Worm (Caenorhabditis elegans): Measurements from ENCODE around the gene nipi-3.
A peak's percentile ranks its signal among the peaks of the same experiment; 100 is the strongest.

The nipi-3 gene

DNA sequence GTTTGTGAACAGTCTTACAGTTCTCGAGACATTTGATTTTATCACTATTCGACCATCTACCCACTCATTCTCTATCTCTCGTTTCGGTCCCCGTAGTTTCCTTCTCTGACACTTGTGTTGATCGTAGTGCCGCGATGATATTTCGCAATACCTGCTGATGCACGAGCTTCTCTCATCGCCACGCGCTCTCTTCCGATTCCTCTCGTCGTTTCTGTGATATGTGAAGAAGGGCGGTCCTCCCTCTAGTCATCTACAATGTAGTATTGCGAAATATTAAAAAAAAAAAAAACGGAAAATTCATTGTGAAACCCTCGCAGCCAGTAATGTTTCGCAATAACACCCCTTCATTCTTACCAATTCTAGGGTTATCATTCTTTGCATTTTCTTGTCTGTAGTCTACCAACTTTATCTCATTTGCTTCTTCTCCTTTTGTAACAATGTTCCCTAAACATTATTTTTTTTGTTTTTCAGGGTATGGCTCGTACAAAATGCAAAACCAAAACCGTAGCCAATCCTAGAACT lies at the start of gene nipi-3:
Gene nipi-3, plus strand, starts transcription at position 472 of the 522 bp plus-strand sequence.
- TF ChIP-seq med-1 (GFP tag; optimal IDR thresholded peaks at IDR 0.05; ENCODE audit: insufficient read depth) (no peak), klf-2 (GFP tag; conservative IDR thresholded peaks at IDR 0.05) (no peak), flt-1 (GFP tag; IDR thresholded peaks at IDR 0.05) (no peak), tab-1 (GFP tag; IDR thresholded peaks at IDR 0.05) (no peak), cog-1 (tag; optimal IDR thresholded peaks at IDR 0.05) (no peak), ref-1 (GFP tag; conservative IDR thresholded peaks at IDR 0.05) (no peak), ztf-29 (GFP tag; IDR thresholded peaks at IDR 0.05) (no peak), T22C8.4 (GFP tag; IDR thresholded peaks at IDR 0.05) (no peak), ztf-23 (GFP tag; IDR thresholded peaks at IDR 0.05) (no peak)

DNA sequence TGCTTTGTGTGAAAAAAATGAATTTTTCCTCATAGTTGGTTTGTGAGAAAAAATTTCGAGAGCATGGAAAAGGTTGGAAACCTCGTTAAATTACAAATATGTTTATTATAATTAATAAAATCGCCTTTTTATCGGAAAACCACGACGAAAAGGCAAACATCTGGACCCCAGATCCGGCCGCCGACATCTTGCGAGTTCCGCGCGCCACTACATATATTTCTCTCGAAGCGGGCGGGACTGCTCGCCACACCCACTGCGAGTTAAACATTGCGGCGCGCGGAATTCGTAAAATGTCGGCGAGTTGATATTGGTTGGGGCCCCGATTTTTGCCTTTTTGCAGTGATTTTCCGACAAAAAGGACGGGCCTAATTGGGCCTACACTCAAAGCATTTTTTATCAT lies 48.3 kb upstream of the nipi-3 start:
- TF ChIP-seq ref-1 (GFP tag; conservative IDR thresholded peaks at IDR 0.05) (no peak), tab-1 (GFP tag; IDR thresholded peaks at IDR 0.05) (no peak), T22C8.4 (GFP tag; IDR thresholded peaks at IDR 0.05) (no peak), cog-1 (tag; optimal IDR thresholded peaks at IDR 0.05) (no peak), ztf-29 (GFP tag; IDR thresholded peaks at IDR 0.05) (no peak)

DNA sequence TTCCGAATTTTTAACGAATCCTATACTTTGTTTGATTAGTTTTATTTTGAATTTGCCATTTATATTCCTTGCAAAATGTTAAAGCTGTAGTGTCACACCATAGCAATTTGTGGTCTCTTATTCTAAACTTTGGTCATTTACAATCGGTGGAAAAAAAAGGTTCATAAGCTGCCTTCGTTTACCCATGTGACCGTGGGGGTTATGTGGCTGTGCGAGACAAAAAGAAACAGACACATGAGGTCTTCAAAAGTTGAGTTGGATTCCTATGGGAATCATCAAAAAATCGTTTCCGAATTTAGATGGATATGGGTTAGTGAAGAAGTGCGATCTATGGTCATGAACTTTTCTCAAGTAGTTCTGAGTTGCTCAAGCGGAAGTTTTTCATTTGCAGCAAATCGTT lies 43.4 kb upstream of the nipi-3 start:
- TF ChIP-seq ref-1 (GFP tag; conservative IDR thresholded peaks at IDR 0.05) (no peak), tab-1 (GFP tag; IDR thresholded peaks at IDR 0.05) (no peak), T22C8.4 (GFP tag; IDR thresholded peaks at IDR 0.05) (no peak), ztf-29 (GFP tag; IDR thresholded peaks at IDR 0.05) (no peak), ztf-23 (GFP tag; IDR thresholded peaks at IDR 0.05) (no peak), med-1 (GFP tag; optimal IDR thresholded peaks at IDR 0.05; ENCODE audit: insufficient read depth) (no peak), cog-1 (tag; optimal IDR thresholded peaks at IDR 0.05) (no peak), flt-1 (GFP tag; IDR thresholded peaks at IDR 0.05) (no peak), klf-2 (GFP tag; conservative IDR thresholded peaks at IDR 0.05) (no peak)

DNA sequence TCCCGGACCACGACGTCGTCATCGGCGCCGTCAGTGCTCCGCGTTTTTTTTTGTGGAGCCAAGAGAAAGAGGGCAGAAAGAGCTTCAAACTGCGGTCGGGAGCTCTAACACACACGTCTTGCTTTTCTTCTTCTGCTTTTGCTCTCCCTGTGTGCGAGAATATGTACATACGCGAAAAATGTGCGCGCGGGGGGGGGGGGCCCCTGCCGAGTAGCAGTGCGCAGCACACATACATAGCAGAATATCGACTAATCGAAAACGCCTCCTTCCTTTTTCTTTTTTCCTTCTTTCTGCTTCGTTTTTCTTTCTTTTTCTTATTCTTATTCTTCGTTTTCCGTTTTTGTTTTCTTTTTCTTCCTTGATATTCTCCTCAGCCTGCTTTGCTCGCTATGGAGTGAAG lies 41.1 kb upstream of the nipi-3 start:
- no peak for TF ChIP-seq T22C8.4 (GFP tag; IDR thresholded peaks at IDR 0.05)
- TF ChIP-seq flt-1 (GFP tag; IDR thresholded peaks at IDR 0.05) = 0 out of 2 replicates have a peak, but pooled peaks have one; percentile 42
- 0 out of 2 replicates have a peak, but pooled peaks have one; percentile 29 for TF ChIP-seq ztf-23 (GFP tag; IDR thresholded peaks at IDR 0.05)

DNA sequence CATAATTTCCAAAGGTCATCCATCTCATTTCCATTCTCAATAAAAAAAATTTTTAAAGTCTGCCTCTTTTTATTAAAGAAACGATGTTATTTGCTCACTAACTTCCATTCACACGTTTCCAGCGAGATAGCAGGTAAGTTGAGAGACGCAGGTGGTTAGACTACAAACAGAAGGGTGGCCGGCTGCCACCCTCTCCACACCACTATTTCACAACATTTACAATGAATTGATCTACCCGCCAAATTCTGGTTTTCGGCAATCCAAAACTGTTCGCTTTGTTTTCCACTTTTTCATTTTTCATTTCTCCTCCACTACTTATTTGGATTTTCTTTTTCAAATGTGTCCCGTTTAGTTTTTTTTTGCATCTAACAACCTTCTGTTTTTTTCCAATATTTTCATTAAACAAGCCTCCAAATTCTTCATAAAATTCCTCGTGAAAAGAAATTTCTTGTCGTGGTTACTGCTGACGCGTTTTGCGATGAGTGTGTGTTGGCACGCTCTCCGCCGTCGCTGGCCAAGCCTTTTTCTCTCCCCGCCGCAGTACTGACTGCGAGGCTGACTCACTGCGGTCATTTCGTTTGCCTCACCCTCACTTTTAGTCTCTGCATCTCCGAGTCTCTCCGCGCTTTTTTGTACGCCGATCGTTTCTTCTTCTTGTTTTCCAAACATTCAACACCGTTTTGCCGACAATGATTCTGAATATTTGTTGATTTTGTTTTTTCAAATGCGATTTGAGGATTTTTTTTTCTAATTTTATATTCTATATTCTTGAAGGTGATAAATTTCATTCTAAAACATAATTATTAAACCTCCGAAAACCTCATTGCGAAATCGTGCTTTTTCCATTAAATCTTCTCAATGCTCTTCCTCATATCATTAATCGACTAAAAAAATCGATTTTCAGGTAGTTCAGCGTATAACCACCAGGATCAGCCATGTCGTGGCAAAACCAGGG lies 39.5 kb upstream of the nipi-3 start, which contains the start of gene dyn-1:
Gene dyn-1, plus strand, starts transcription at position 905 of the 955 bp plus-strand sequence.
- 0 out of 2 replicates have a peak, but pooled peaks have one; percentile 13 for TF ChIP-seq ztf-23 (GFP tag; IDR thresholded peaks at IDR 0.05)
- no peak for TF ChIP-seq klf-2 (GFP tag; conservative IDR thresholded peaks at IDR 0.05)
- no peak for TF ChIP-seq ref-1 (GFP tag; conservative IDR thresholded peaks at IDR 0.05)
- no peak for TF ChIP-seq tab-1 (GFP tag; IDR thresholded peaks at IDR 0.05)

DNA sequence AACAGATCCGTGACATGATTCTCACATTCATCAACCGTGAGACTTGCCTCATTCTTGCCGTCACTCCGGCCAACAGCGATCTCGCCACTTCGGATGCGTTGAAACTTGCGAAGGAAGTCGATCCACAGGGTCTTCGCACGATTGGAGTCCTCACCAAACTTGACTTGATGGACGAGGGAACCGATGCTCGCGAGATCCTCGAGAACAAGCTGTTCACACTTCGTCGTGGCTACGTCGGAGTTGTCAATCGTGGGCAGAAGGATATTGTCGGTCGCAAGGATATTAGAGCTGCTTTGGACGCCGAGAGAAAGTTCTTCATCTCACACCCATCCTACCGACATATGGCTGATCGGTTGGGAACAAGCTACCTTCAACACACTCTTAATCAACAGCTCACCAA lies 38.1 kb upstream of the nipi-3 start:
- TF ChIP-seq ztf-23 (GFP tag; IDR thresholded peaks at IDR 0.05) (no peak), ztf-29 (GFP tag; IDR thresholded peaks at IDR 0.05) (no peak), T22C8.4 (GFP tag; IDR thresholded peaks at IDR 0.05) (no peak), flt-1 (GFP tag; IDR thresholded peaks at IDR 0.05) (no peak)

DNA sequence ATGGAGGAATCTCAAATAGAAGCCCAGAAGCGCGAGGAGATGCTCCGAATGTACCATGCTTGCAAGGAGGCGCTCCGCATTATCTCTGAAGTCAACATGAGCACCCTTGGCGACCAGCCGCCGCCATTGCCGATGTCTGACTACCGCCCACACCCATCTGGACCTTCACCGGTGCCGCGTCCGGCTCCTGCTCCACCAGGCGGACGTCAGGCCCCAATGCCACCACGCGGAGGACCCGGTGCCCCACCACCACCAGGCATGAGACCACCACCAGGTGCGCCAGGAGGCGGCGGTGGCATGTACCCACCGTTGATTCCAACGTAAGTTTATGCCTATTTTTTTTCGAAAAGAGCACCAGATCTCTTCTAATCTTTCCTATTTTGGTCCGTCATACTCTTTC lies 35.7 kb upstream of the nipi-3 start:
- TF ChIP-seq ztf-29 (GFP tag; IDR thresholded peaks at IDR 0.05) (no peak), flt-1 (GFP tag; IDR thresholded peaks at IDR 0.05) (0 out of 2 replicates have a peak, but pooled peaks have one; percentile 4)

DNA sequence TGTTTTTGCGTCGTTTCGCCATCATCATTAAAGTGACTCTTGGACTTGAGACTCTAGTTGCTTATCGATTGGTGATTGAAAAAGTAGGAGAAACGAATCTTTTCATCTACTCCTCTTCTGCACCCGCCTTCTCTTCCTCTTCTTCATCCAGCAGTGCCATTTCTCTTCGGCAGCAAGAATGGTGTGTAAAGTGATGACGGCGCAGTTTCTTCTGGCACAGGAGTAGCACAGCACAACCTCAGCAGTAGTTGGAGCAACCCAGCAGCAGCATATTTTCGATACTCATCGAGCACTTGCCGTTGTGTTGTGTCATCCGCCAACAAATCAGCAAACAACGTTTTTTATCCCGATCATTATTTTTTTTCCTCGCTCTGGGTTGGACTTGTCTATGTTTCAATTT lies 32.3 kb upstream of the nipi-3 start:
- TF ChIP-seq tab-1 (GFP tag; IDR thresholded peaks at IDR 0.05) (no peak), ztf-29 (GFP tag; IDR thresholded peaks at IDR 0.05) (no peak), med-1 (GFP tag; optimal IDR thresholded peaks at IDR 0.05; ENCODE audit: insufficient read depth) (no peak), ztf-23 (GFP tag; IDR thresholded peaks at IDR 0.05) (no peak), ref-1 (GFP tag; conservative IDR thresholded peaks at IDR 0.05) (no peak), flt-1 (GFP tag; IDR thresholded peaks at IDR 0.05) (no peak), T22C8.4 (GFP tag; IDR thresholded peaks at IDR 0.05) (no peak), klf-2 (GFP tag; conservative IDR thresholded peaks at IDR 0.05) (no peak), cog-1 (tag; optimal IDR thresholded peaks at IDR 0.05) (no peak)

DNA sequence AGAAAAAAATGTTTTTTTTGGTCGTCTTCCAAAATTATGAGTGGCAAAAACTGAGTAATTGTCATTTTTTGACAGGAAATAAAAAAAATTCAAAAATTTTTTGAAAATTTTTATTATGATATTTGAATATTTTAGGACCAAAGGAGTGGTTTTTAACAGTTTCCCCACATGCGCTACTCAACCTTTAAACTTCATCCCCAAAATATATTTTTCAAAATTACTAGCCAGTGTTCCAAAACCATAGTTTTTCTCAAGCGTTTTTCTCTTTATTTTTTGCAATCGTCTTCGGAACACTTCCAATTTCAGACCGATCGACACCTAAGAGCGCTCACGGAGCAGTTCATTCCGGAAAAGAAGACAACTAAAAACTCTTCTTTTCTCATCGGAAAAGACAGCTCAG lies 30.8 kb upstream of the nipi-3 start, which contains the start of gene K09A9.6:
Gene K09A9.6, plus strand, starts transcription at position 301 of the 400 bp plus-strand sequence.
- TF ChIP-seq ztf-29 (GFP tag; IDR thresholded peaks at IDR 0.05) (no peak), klf-2 (GFP tag; conservative IDR thresholded peaks at IDR 0.05) (no peak), med-1 (GFP tag; optimal IDR thresholded peaks at IDR 0.05; ENCODE audit: insufficient read depth) (no peak), ref-1 (GFP tag; conservative IDR thresholded peaks at IDR 0.05) (no peak), cog-1 (tag; optimal IDR thresholded peaks at IDR 0.05) (no peak), flt-1 (GFP tag; IDR thresholded peaks at IDR 0.05) (no peak), ztf-23 (GFP tag; IDR thresholded peaks at IDR 0.05) (no peak), T22C8.4 (GFP tag; IDR thresholded peaks at IDR 0.05) (no peak), tab-1 (GFP tag; IDR thresholded peaks at IDR 0.05) (no peak)

DNA sequence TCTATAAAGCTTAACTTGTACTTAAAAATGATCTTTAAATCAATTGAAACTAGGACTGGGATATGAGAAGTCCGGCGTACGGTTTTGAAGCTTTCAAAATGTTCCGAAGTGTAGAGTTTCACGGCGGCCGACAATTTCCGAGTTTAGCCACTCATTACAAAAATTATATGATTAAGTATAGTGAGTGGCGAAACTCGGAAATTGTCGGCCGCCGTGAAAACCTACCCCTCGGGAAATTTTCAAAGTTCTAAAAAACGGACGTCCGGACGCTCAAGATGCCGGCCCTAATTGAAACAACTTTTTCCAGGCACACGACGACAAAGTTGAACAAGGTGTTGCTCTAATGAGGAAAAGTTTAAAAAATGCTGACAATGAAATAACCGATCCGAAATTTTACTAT lies 22.6 kb upstream of the nipi-3 start:
- TF ChIP-seq flt-1 (GFP tag; IDR thresholded peaks at IDR 0.05) (no peak), ztf-29 (GFP tag; IDR thresholded peaks at IDR 0.05) (no peak), T22C8.4 (GFP tag; IDR thresholded peaks at IDR 0.05) (no peak), klf-2 (GFP tag; conservative IDR thresholded peaks at IDR 0.05) (no peak), ref-1 (GFP tag; conservative IDR thresholded peaks at IDR 0.05) (no peak), med-1 (GFP tag; optimal IDR thresholded peaks at IDR 0.05; ENCODE audit: insufficient read depth) (no peak), tab-1 (GFP tag; IDR thresholded peaks at IDR 0.05) (no peak), ztf-23 (GFP tag; IDR thresholded peaks at IDR 0.05) (no peak), cog-1 (tag; optimal IDR thresholded peaks at IDR 0.05) (no peak)

All from whole organism, midembryonic.